Fruit fly (Drosophila melanogaster) whole organism, prepupa: ENCODE results near the gene CG14565.

Experiments
- Blimp-1 ChIP-seq: fragments of 200-800 bp; sonication (Bioruptor generic); optimal IDR thresholded peaks from 3 replicates; lab custom pipeline; 2017; ENCODE audit warnings: missing biosample characterization, missing genetic modification characterization, mild to moderate bottlenecking, moderate library complexity, missing genetic modification reagents
- CG11294 ChIP-seq: fragments of 200-800 bp; sonication (Bioruptor generic); IDR thresholded peaks from 2 replicates; pipeline ENCODE4 v1.3.6; 2022; ENCODE audit warnings: missing biosample characterization, missing genetic modification characterization
- CG11762 ChIP-seq: fragments of 200-800 bp; sonication (Bioruptor generic); optimal IDR thresholded peaks from 3 replicates; lab custom pipeline; 2016; ENCODE audit warnings: missing biosample characterization, missing genetic modification characterization; ENCODE audit not compliant: insufficient read depth
- CG1621 ChIP-seq: fragments of 200-800 bp; sonication (Bioruptor generic); optimal IDR thresholded peaks from 3 replicates; lab custom pipeline; 2018; ENCODE audit warnings: missing biosample characterization, mild to moderate bottlenecking, missing genetic modification characterization
- CG32006 ChIP-seq: fragments of 200-800 bp; sonication (Bioruptor generic); optimal IDR thresholded peaks from 3 replicates; lab custom pipeline; 2017; ENCODE audit warnings: missing biosample characterization, mild to moderate bottlenecking, missing genetic modification characterization
- CG34406 ChIP-seq: fragments of 200-800 bp; sonication (Bioruptor generic); optimal IDR thresholded peaks from 3 replicates; lab custom pipeline; 2016; ENCODE audit warnings: missing biosample characterization, missing genetic modification characterization
- CG6163 ChIP-seq: fragments of 200-800 bp; sonication (Bioruptor generic); IDR thresholded peaks from 3 replicates; pipeline ENCODE4 v1.3.6; 2022; ENCODE audit warnings: missing biosample characterization, missing genetic modification characterization
- CG6276 ChIP-seq: fragments of 200-800 bp; sonication (Bioruptor generic); optimal IDR thresholded peaks from 2 replicates; lab custom pipeline; 2017; ENCODE audit warnings: missing biosample characterization, mild to moderate bottlenecking, missing genetic modification characterization
- CG8319 ChIP-seq: fragments of 200-800 bp; sonication (Bioruptor generic); optimal IDR thresholded peaks from 3 replicates; lab custom pipeline; 2016; ENCODE audit warnings: missing biosample characterization, missing genetic modification characterization
- Eip78C ChIP-seq: fragments of 200-800 bp; sonication (Bioruptor generic); peaks from one replicate; lab custom pipeline; 2016; ENCODE audit warnings: missing biosample characterization, missing genetic modification characterization
- Eip93F ChIP-seq: fragments of 200-800 bp; sonication (Bioruptor generic); optimal IDR thresholded peaks from 2 replicates; lab custom pipeline; 2016; ENCODE audit warnings: missing biosample characterization, mild to moderate bottlenecking, missing genetic modification characterization
- Ets21C ChIP-seq: fragments of 200-800 bp; sonication (Bioruptor generic); optimal IDR thresholded peaks from 3 replicates; lab custom pipeline; 2016; ENCODE audit warnings: missing biosample characterization, missing genetic modification characterization
- Ets96B ChIP-seq: fragments of 200-800 bp; optimal IDR thresholded peaks from 2 replicates; lab custom pipeline; 2019; ENCODE audit warnings: missing biosample characterization, mild to moderate bottlenecking, missing genetic modification characterization, moderate library complexity
- Hr38 ChIP-seq: sonication (Bioruptor generic); optimal IDR thresholded peaks from 2 replicates; lab custom pipeline; 2016; ENCODE audit warnings: missing biosample characterization, missing genetic modification characterization
- Hr4 ChIP-seq: fragments of 200-800 bp; sonication (Bioruptor generic); optimal IDR thresholded peaks from 3 replicates; lab custom pipeline; 2016; ENCODE audit warnings: missing biosample characterization, missing genetic modification characterization
- Met ChIP-seq: fragments of 200-800 bp; sonication (Bioruptor generic); optimal IDR thresholded peaks from 3 replicates; lab custom pipeline; 2016; ENCODE audit warnings: missing biosample characterization, missing genetic modification characterization
- Smox ChIP-seq: fragments of 200-800 bp; sonication (Bioruptor generic); optimal IDR thresholded peaks from 3 replicates; lab custom pipeline; 2016; ENCODE audit warnings: missing biosample characterization, missing genetic modification characterization
- Sox14 ChIP-seq: fragments of 200-800 bp; sonication (Bioruptor generic); optimal IDR thresholded peaks from 3 replicates; lab custom pipeline; 2016; ENCODE audit warnings: missing biosample characterization, missing genetic modification characterization
- dac ChIP-seq: fragments of 200-800 bp; sonication (Bioruptor generic); optimal IDR thresholded peaks from 2 replicates; lab custom pipeline; 2017; ENCODE audit warnings: missing biosample characterization, mild to moderate bottlenecking, missing genetic modification characterization
- eg ChIP-seq: fragments of 200-800 bp; sonication (Bioruptor generic); IDR thresholded peaks from 3 replicates; pipeline ENCODE4 v1.3.6; 2022; ENCODE audit warnings: missing biosample characterization, missing genetic modification characterization
- esn ChIP-seq: fragments of 200-800 bp; sonication (Bioruptor generic); optimal IDR thresholded peaks from 2 replicates; lab custom pipeline; 2016; ENCODE audit warnings: missing biosample characterization, mild to moderate bottlenecking, missing genetic modification characterization, moderate library complexity
- fd59A ChIP-seq: fragments of 200-800 bp; sonication (Bioruptor generic); optimal IDR thresholded peaks from 2 replicates; lab custom pipeline; 2017; ENCODE audit warnings: missing biosample characterization, mild to moderate bottlenecking, missing genetic modification characterization, missing genetic modification reagents
- fd85E ChIP-seq: fragments of 200-800 bp; sonication (Bioruptor generic); optimal IDR thresholded peaks from 3 replicates; lab custom pipeline; 2016; ENCODE audit warnings: missing biosample characterization, missing genetic modification characterization
- lz ChIP-seq: fragments of 200-800 bp; sonication (Bioruptor generic); optimal IDR thresholded peaks from 3 replicates; lab custom pipeline; 2016; ENCODE audit warnings: missing biosample characterization, missing genetic modification characterization
- salr ChIP-seq, 2 experiments: fragments of 200-800 bp; sonication (Bioruptor generic); optimal IDR thresholded peaks; 3 replicates each; lab custom pipeline; 2016 to 2018; ENCODE audit warnings: missing biosample characterization in 2 of 2, missing genetic modification characterization in 2 of 2, mild to moderate bottlenecking in 1 of 2
- ss ChIP-seq, 2 experiments: fragments of 200-800 bp; sonication (Bioruptor generic); optimal IDR thresholded peaks; 2 replicates in 1 of 2; 3 replicates in 1 of 2; lab custom pipeline; 2017 to 2018; ENCODE audit warnings: mild to moderate bottlenecking in 2 of 2, missing biosample characterization in 2 of 2, missing genetic modification characterization in 2 of 2, moderate library complexity in 1 of 2
- svp ChIP-seq: fragments of 200-800 bp; sonication (Bioruptor generic); peaks from one replicate; lab custom pipeline; 2016; ENCODE audit warnings: missing biosample characterization, missing genetic modification characterization

Gene CG14565

DNA sequence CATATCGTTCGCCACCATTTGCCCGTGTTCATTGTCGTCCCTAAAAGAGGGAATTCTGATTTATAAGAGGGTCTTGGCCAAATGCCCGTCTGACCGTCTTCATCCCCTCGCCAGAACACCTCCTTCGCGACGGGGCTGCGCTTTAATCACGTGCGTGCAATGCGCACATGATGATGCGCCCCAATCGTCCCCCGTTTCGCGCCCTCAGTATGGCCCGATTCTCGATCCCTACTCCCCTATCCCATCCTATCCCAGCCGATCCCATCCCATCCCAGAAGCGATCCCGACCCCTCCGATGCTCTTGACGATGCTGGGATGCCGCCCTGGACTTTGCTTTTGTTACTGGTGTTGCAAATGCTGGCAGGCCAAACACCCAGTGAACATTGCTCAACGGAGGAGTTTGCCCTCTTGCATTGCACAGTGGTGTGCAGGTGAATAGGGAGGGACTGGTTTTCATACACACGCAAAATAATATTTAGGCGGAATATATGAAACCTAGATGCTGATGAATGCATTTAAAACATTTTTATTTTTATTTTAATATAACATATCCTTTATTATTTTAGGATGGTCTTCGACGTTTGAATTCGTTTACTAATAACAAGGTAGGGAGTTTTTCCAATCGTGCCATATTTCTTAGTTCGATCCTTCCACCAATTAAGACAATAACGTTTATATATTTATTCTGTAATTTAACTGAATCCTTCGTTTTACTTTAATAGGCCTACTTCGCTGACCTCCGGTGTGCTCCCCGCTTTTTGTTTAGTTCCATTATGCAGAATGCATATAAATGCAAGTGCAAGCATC, 34.1 kb downstream of the CG14565 start (continued):
- TF ChIP-seq Sox14 (peak; percentile 73), eg (GFP tag; lab: Robert Waterston, UW) (0 out of 3 replicates have a peak, but pooled peaks have one; percentile 21), Hr38 (GFP tag; lab: Kevin White, UChicago) (no peak), Met (GFP tag; lab: Kevin White, UChicago) (peak; percentile 82), CG8319 (GFP tag; lab: Kevin White, UChicago) (peak; percentile 59), CG6163 (GFP tag; lab: Robert Waterston, UW) (peak; percentile 63; the same call in 2 of the 3 replicates), Smox (GFP tag; lab: Kevin White, UChicago) (peak; percentile 78), Eip93F (GFP tag; lab: Kevin White, UChicago) (peak; percentile 67), CG11762 (GFP tag; lab: Kevin White, UChicago) (peak; percentile 72), Blimp-1 (GFP tag; lab: Kevin White, UChicago) (peak; percentile 67), fd85E (GFP tag; lab: Kevin White, UChicago) (peak; percentile 33), lz (GFP tag; lab: Kevin White, UChicago) (peak; percentile 64), Ets96B (tag; lab: Kevin White, UChicago) (peak; percentile 88)

DNA sequence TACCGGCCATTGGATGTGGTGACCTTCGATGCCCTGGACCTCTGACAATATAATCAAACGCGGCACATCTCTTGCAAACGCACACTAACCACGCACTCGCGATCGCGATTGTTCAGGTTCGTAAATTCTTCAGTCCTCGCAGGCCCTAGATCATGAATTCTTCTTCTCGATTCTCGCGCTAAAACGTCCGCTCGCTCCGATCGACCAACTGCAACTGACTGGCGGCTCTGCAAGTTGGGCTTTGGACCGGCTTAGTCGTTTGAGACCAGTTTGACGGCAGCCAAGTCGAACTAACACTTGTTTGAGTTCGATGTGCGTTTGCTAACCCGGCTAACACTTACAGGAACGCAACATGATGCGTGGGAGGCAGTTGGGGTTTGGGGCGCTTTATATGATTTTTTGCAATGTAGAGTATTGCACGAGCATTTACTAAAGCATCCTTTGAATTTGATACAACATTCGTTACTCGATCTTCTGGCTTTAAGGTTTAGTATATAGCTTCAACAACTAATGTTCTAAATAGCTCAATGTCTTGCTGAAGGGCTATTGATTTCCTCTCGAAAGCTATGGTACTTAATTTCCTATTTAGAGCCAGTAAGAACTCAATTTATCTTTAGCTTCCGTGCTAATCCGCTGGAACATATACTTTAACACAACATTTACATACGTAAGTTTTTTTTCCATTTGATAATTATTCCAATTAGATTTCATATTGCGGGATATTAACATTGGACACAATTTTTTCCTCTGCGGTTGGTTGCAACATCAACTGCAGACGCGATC, 37.7 kb downstream of the CG14565 start, which contains the start of gene CG32447:
TSS of gene CG32447 (minus strand) at position 222 of the 783 bp plus-strand sequence.
- TF ChIP-seq Hr4 (GFP tag; lab: Kevin White, UChicago) (peak; percentile 22), Ets21C (GFP tag; lab: Kevin White, UChicago) (no peak), CG11294 (GFP tag; lab: Robert Waterston, UW) (no peak), CG34406 (GFP tag; lab: Kevin White, UChicago) (no peak), Eip93F (GFP tag; lab: Kevin White, UChicago) (no peak), esn (GFP tag; lab: Kevin White, UChicago) (no peak), Eip78C (peak; percentile 63), CG32006 (GFP tag; lab: Kevin White, UChicago) (peak; percentile 59), fd59A (GFP tag; lab: Kevin White, UChicago) (no peak), salr (GFP tag; optimal IDR thresholded peaks at IDR 0.05; lab: Kevin White, UChicago) (peak in 1 of 2 experiments; percentile 13), ss (GFP tag; optimal IDR thresholded peaks at IDR 0.05; lab: Kevin White, UChicago) (no peak), CG6276 (GFP tag; lab: Kevin White, UChicago) (peak; percentile 11)

DNA sequence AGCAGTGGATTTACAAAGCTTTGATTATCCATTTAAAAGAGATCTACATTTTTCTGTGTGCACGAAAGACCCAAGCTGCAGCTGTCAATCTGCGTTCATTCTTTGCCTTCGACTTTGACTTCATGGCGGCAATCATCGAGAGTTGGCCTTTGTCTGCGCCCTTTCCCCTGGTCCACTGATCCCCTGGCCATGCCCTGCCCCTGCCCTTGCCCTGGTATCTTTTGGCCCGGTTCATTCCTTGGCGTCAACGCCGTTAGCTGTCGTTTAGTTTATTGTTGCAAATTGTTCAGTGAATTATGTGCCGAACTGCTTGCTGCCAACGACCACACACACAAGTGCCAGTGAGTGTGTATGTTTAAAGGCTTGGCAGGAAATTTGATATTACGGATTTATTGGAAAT, 43.1 kb downstream of the CG14565 start:
- no peak for TF ChIP-seq ss (GFP tag; optimal IDR thresholded peaks at IDR 0.05; lab: Kevin White, UChicago)
- TF ChIP-seq svp (GFP tag; lab: Kevin White, UChicago) = peak; percentile 40
- TF ChIP-seq, all 60 proteins: peak for 1

DNA sequence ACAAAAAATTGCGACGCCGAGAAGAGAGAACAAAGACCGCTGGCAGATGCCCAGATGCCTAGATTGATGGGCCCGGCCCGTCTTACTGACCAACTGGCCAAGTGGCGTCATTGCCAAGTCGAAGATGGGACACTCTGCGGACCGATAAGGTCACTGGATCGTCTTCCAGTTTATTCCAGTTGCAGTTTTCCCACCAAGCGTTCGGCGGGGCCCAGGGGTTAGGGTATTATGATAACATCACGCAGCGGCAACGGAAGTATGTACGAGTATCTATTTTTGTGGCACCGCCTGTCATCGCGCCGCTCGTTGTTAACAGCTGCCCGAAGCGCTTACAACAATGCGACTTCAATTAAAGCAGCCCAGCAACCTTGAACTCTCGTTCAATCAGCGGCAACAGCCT, 44.0 kb downstream of the CG14565 start:
- TF ChIP-seq dac (no peak), CG6163 (GFP tag; lab: Robert Waterston, UW) (0 out of 3 replicates have a peak, but pooled peaks have one; percentile 12)

DNA sequence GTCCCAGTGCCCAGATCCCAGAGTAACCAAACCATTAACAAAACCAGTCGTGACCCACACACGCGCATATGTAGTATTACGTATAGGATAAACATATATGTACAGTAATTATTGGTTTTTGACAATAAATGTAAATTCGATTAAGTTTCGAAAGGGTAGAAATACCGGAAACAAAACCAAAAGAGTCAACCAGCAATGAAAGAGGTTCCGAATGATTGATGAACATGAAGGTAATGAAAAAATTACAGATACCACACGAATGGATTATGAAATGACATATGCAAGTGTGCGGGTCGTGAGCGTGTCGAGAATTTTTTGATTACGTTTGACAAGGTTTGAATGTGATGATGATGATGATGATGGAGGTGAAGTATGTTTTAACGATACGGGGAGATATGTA, 49.4 kb downstream of the CG14565 start:
- TF ChIP-seq CG1621 (tag; lab: Kevin White, UChicago) (no peak), Eip78C (no peak), Hr4 (GFP tag; lab: Kevin White, UChicago) (no peak)
- TF ChIP-seq, all 60 proteins: peak for 0
